Fruit fly (Drosophila melanogaster) whole organism, embryonic: ENCODE measurements around the gene Cyp318a1.

ENCODE experiments used
- ATbp ChIP-seq: fragments of 200-800 bp; sonication (Bioruptor generic); optimal IDR thresholded peaks from 2 replicates; lab custom pipeline; 2017; ENCODE audit warnings: missing biosample characterization, mild to moderate bottlenecking, missing genetic modification characterization, missing genetic modification reagents
- Abd-B ChIP-seq: fragments of 200-800 bp; sonication (Bioruptor generic); optimal IDR thresholded peaks from 2 replicates; lab custom pipeline; 2018; ENCODE audit warnings: missing biosample characterization, mild to moderate bottlenecking, missing genetic modification characterization, moderate library complexity
- B-H2 ChIP-seq: fragments of 200-800 bp; sonication (Bioruptor generic); optimal IDR thresholded peaks from 2 replicates; lab custom pipeline; 2018; ENCODE audit warnings: missing biosample characterization, mild to moderate bottlenecking, missing genetic modification characterization
- Blimp-1 ChIP-seq: fragments of 200-800 bp; sonication (Bioruptor generic); optimal IDR thresholded peaks from 3 replicates; lab custom pipeline; 2018; ENCODE audit warnings: missing biosample characterization, missing genetic modification characterization, mild to moderate bottlenecking, moderate library complexity, missing genetic modification reagents
- C15 ChIP-seq: fragments of 200-800 bp; sonication (Bioruptor generic); IDR thresholded peaks from 3 replicates; pipeline ENCODE4 v1.3.6; 2022; ENCODE audit warnings: missing biosample characterization, missing genetic modification characterization
- CG10267 ChIP-seq: fragments of 200-800 bp; sonication (Bioruptor generic); optimal IDR thresholded peaks from 2 replicates; lab custom pipeline; 2018; ENCODE audit warnings: missing biosample characterization, mild to moderate bottlenecking, missing genetic modification characterization, moderate library complexity
- CG10979 ChIP-seq: fragments of 200-800 bp; sonication (Bioruptor generic); optimal IDR thresholded peaks from 2 replicates; lab custom pipeline; 2018; ENCODE audit warnings: missing biosample characterization, mild to moderate bottlenecking, missing genetic modification characterization, moderate library complexity
- CG11504 ChIP-seq: fragments of 200-800 bp; sonication (Bioruptor generic); optimal IDR thresholded peaks from 3 replicates; lab custom pipeline; 2019; ENCODE audit warnings: missing biosample characterization, mild to moderate bottlenecking, missing genetic modification characterization, moderate library complexity
- CG12391 ChIP-seq: fragments of 200-800 bp; sonication (Bioruptor generic); optimal IDR thresholded peaks from 3 replicates; lab custom pipeline; 2018; ENCODE audit warnings: missing biosample characterization, mild to moderate bottlenecking, missing genetic modification characterization, moderate library complexity
- CG13424 ChIP-seq: fragments of 200-800 bp; sonication (Bioruptor generic); optimal IDR thresholded peaks from 2 replicates; lab custom pipeline; 2019; ENCODE audit warnings: missing biosample characterization, mild to moderate bottlenecking, missing genetic modification characterization, moderate library complexity
- CG15011 ChIP-seq: fragments of 200-800 bp; sonication (Bioruptor generic); optimal IDR thresholded peaks from 3 replicates; lab custom pipeline; 2018; ENCODE audit warnings: missing biosample characterization, mild to moderate bottlenecking, missing genetic modification characterization
- CG15269 ChIP-seq: fragments of 200-800 bp; sonication (Bioruptor generic); optimal IDR thresholded peaks from 2 replicates; lab custom pipeline; 2018; ENCODE audit warnings: missing biosample characterization, mild to moderate bottlenecking, missing genetic modification characterization, moderate library complexity
- CG17359 ChIP-seq: fragments of 200-800 bp; sonication (Bioruptor generic); optimal IDR thresholded peaks from 3 replicates; lab custom pipeline; 2018; ENCODE audit warnings: missing biosample characterization, mild to moderate bottlenecking, missing genetic modification characterization, moderate library complexity
- CG17361 ChIP-seq: fragments of 200-800 bp; sonication (Bioruptor generic); IDR thresholded peaks from 3 replicates; pipeline ENCODE4 v1.3.6; 2022; ENCODE audit warnings: missing biosample characterization, missing genetic modification characterization
- CG17385 ChIP-seq: fragments of 200-800 bp; sonication (Bioruptor generic); optimal IDR thresholded peaks from 3 replicates; lab custom pipeline; 2018; ENCODE audit warnings: missing biosample characterization, mild to moderate bottlenecking, missing genetic modification characterization
- CG17829 ChIP-seq: fragments of 200-800 bp; optimal IDR thresholded peaks from 2 replicates; lab custom pipeline; 2019; ENCODE audit warnings: missing biosample characterization, mild to moderate bottlenecking, missing genetic modification characterization, moderate library complexity
- CG1792 ChIP-seq: fragments of 200-800 bp; sonication (Bioruptor generic); optimal IDR thresholded peaks from 2 replicates; lab custom pipeline; 2016; ENCODE audit warnings: missing biosample characterization, missing genetic modification characterization
- CG18599 ChIP-seq: fragments of 200-800 bp; sonication (Bioruptor generic); optimal IDR thresholded peaks from 3 replicates; lab custom pipeline; 2017; ENCODE audit warnings: missing biosample characterization, missing genetic modification characterization, mild to moderate bottlenecking, moderate library complexity, missing genetic modification reagents
- CG2712 ChIP-seq: fragments of 200-800 bp; optimal IDR thresholded peaks from 3 replicates; lab custom pipeline; 2019; ENCODE audit warnings: missing biosample characterization, mild to moderate bottlenecking, missing genetic modification characterization, moderate library complexity
- CG31441 ChIP-seq: fragments of 200-800 bp; sonication (Bioruptor generic); IDR thresholded peaks from 2 replicates; pipeline ENCODE4 v1.3.6; 2022; ENCODE audit warnings: missing biosample characterization, missing genetic modification characterization
- CG4424 ChIP-seq: fragments of 200-800 bp; sonication (Bioruptor generic); optimal IDR thresholded peaks from 3 replicates; lab custom pipeline; 2016; ENCODE audit warnings: missing biosample characterization, missing genetic modification characterization
- CG4820 ChIP-seq: fragments of 200-800 bp; sonication (Bioruptor generic); optimal IDR thresholded peaks from 3 replicates; lab custom pipeline; 2016; ENCODE audit warnings: missing biosample characterization, missing genetic modification characterization
- CG8388 ChIP-seq: fragments of 200-800 bp; sonication (Bioruptor generic); optimal IDR thresholded peaks from 2 replicates; lab custom pipeline; 2019; ENCODE audit warnings: missing biosample characterization, mild to moderate bottlenecking, missing genetic modification characterization, moderate library complexity
- CG9215 ChIP-seq: fragments of 200-800 bp; sonication (Bioruptor generic); IDR thresholded peaks from 2 replicates; pipeline ENCODE4 v1.3.6; 2022; ENCODE audit warnings: missing biosample characterization, missing genetic modification characterization
- D19A ChIP-seq: fragments of 200-800 bp; optimal IDR thresholded peaks from 3 replicates; lab custom pipeline; 2019; ENCODE audit warnings: missing biosample characterization, mild to moderate bottlenecking, missing genetic modification characterization, moderate library complexity
- Dfd ChIP-seq, 2 experiments: fragments of >200 bp; optimal IDR thresholded peaks; 2 replicates each; lab custom pipeline; 2017; ENCODE audit warnings: missing biosample characterization in 2 of 2, missing genetic modification characterization in 2 of 2
- Fer1 ChIP-seq: fragments of 200-800 bp; sonication (Bioruptor generic); optimal IDR thresholded peaks from 2 replicates; lab custom pipeline; 2017; ENCODE audit warnings: missing biosample characterization, mild to moderate bottlenecking, missing genetic modification characterization
- HLH3B ChIP-seq: fragments of 200-800 bp; sonication (Bioruptor generic); IDR thresholded peaks from 2 replicates; pipeline ENCODE4 v1.3.6; 2022; ENCODE audit warnings: missing biosample characterization, missing genetic modification characterization
- Hr51 ChIP-seq, 2 experiments: fragments of 200-800 bp; sonication (Bioruptor generic); optimal IDR thresholded peaks; 2 replicates in 1 of 2; 3 replicates in 1 of 2; lab custom pipeline; 2016 to 2018; ENCODE audit warnings: missing biosample characterization in 2 of 2, missing genetic modification characterization in 2 of 2, mild to moderate bottlenecking in 1 of 2, moderate library complexity in 1 of 2
- Lhr ChIP-seq: fragments of 200-800 bp; sonication (Bioruptor generic); optimal IDR thresholded peaks from 3 replicates; lab custom pipeline; 2017; ENCODE audit warnings: mild to moderate bottlenecking, missing biosample characterization, missing genetic modification reagents, missing genetic modification characterization
- Oli ChIP-seq: fragments of 200-800 bp; sonication (Bioruptor generic); optimal IDR thresholded peaks from 2 replicates; lab custom pipeline; 2018; ENCODE audit warnings: missing biosample characterization, mild to moderate bottlenecking, missing genetic modification characterization, moderate library complexity
- Ptx1 ChIP-seq: fragments of 200-800 bp; sonication (Bioruptor generic); IDR thresholded peaks from 2 replicates; pipeline ENCODE4 v1.3.6; 2022; ENCODE audit warnings: missing biosample characterization, missing genetic modification characterization
- Xbp1 ChIP-seq: fragments of 200-800 bp; sonication (Bioruptor generic); optimal IDR thresholded peaks from 3 replicates; lab custom pipeline; 2016; ENCODE audit warnings: missing biosample characterization, mild to moderate bottlenecking, missing genetic modification characterization
- Xrp1 ChIP-seq: fragments of 200-800 bp; sonication (Bioruptor generic); IDR thresholded peaks from 2 replicates; pipeline ENCODE4 v1.3.6; 2022; ENCODE audit warnings: missing biosample characterization, missing genetic modification characterization
- ase ChIP-seq: fragments of 200-800 bp; sonication (Bioruptor generic); IDR thresholded peaks from 3 replicates; pipeline ENCODE4 v1.3.6; 2022; ENCODE audit warnings: missing biosample characterization, missing genetic modification characterization
- bsh ChIP-seq, 2 experiments: fragments of 200-800 bp; sonication (Bioruptor generic); optimal IDR thresholded peaks; 2 replicates each; lab custom pipeline; 2017 to 2018; ENCODE audit warnings: mild to moderate bottlenecking in 2 of 2, missing biosample characterization in 2 of 2, missing genetic modification characterization in 2 of 2, moderate library complexity in 1 of 2
- eve ChIP-seq, 2 experiments: fragments of >200 bp; optimal IDR thresholded peaks; 2 replicates each; lab custom pipeline; 2017; ENCODE audit warnings: missing biosample characterization in 2 of 2, missing genetic modification characterization in 2 of 2
- gem ChIP-seq: fragments of 200-800 bp; sonication (Bioruptor generic); optimal IDR thresholded peaks from 2 replicates; lab custom pipeline; 2019; ENCODE audit warnings: missing biosample characterization, mild to moderate bottlenecking, missing genetic modification characterization, moderate library complexity
- nmo ChIP-seq: fragments of 200-800 bp; sonication (Bioruptor generic); optimal IDR thresholded peaks from 2 replicates; lab custom pipeline; 2018; ENCODE audit warnings: missing biosample characterization, mild to moderate bottlenecking, missing genetic modification characterization, moderate library complexity
- phol ChIP-seq: fragments of 200-800 bp; sonication (Bioruptor generic); optimal IDR thresholded peaks from 3 replicates; lab custom pipeline; 2018; ENCODE audit warnings: missing biosample characterization, mild to moderate bottlenecking, missing genetic modification characterization, moderate library complexity
- pros ChIP-seq: fragments of 200-800 bp; sonication (Bioruptor generic); optimal IDR thresholded peaks from 3 replicates; lab custom pipeline; 2019; ENCODE audit warnings: missing biosample characterization, mild to moderate bottlenecking, missing genetic modification characterization, moderate library complexity
- repo ChIP-seq: fragments of 200-800 bp; sonication (Bioruptor generic); optimal IDR thresholded peaks from 2 replicates; lab custom pipeline; 2016; ENCODE audit warnings: missing biosample characterization, missing genetic modification characterization
- row ChIP-seq: fragments of 200-800 bp; sonication (Bioruptor generic); IDR thresholded peaks from 3 replicates; pipeline ENCODE4 v1.3.6; 2022; ENCODE audit warnings: missing biosample characterization, missing genetic modification characterization
- sisA ChIP-seq: fragments of 200-800 bp; sonication (Bioruptor generic); IDR thresholded peaks from 2 replicates; pipeline ENCODE4 v1.3.6; 2022; ENCODE audit warnings: missing biosample characterization, missing genetic modification characterization
- tap ChIP-seq: fragments of 200-800 bp; optimal IDR thresholded peaks from 3 replicates; lab custom pipeline; 2019; ENCODE audit warnings: missing biosample characterization, mild to moderate bottlenecking, missing genetic modification characterization, moderate library complexity
- tin ChIP-seq: fragments of 200-800 bp; sonication (Bioruptor generic); optimal IDR thresholded peaks from 3 replicates; lab custom pipeline; 2016; ENCODE audit warnings: missing biosample characterization, missing genetic modification characterization
- tll ChIP-seq, 2 experiments: fragments of 200-800 bp in 1 of 2; fragments of >200 bp in 1 of 2; sonication (Bioruptor generic) in 1 of 2; optimal IDR thresholded peaks; 2 replicates each; lab custom pipeline; 2017 to 2019; ENCODE audit warnings: missing biosample characterization in 2 of 2, missing genetic modification characterization in 2 of 2, mild to moderate bottlenecking in 1 of 2, moderate library complexity in 1 of 2

The Cyp318a1 gene

DNA sequence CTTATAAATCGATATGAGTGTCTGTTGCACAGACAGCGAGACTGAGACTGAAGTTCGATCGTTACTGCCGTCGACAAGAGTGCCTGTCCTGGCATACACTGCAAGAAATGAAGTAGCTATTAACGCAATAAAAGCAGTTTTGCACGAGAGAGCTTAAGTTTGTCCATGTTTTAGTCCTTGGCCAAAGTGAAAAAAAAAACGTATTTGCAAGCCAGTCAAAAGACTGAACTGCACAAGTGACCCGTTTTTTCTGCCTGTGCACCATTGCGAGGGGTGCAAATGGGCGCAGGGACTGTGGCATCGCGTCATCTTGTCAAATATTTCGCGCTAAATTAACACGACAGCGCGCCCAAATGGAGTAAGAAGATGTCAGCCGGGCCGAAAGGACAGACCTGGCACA is 43.1 kb downstream of the Cyp318a1 start (continued):
- peak; percentile 38 for TF ChIP-seq phol (tag; lab: Kevin White, UChicago)
- peak; percentile 23 for TF ChIP-seq Xbp1 (GFP tag; lab: Kevin White, UChicago)
- no peak for TF ChIP-seq repo (GFP tag; lab: Kevin White, UChicago)
- TF ChIP-seq CG4820 (GFP tag; lab: Kevin White, UChicago), result peak; percentile 3
- peak; percentile 6 for TF ChIP-seq tin (GFP tag; lab: Kevin White, UChicago)

DNA sequence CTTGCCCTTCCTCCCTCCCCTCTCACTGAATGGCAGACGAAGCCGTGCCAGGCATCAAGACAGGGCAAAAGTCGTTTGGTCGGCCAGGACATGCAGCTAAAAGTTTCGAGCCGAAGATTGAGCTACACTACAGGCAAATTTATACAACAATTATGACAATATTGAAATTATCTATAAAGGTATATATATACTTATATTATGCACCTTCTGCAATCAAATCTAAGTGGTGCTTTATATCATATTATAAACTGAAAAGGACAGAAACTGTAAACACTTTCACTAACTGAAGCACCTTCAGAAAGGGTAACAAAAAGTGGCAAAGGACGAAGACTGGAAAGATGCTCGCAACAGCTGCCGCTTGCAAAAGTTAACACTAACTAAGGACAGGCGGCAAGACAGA is 43.8 kb downstream of the Cyp318a1 start:
- peak; percentile 27 for TF ChIP-seq pros (GFP tag; lab: Kevin White, UChicago)
- 0 out of 2 replicates have a peak, but pooled peaks have one; percentile 23 for TF ChIP-seq HLH3B (GFP tag; lab: Robert Waterston, UW)
- peak in 1 of 2 experiments; percentile 51 for TF ChIP-seq bsh (GFP tag; optimal IDR thresholded peaks at IDR 0.05; lab: Kevin White, UChicago)
- TF ChIP-seq CG9215, result no peak
- TF ChIP-seq ase (GFP tag; lab: Robert Waterston, UW), result no peak
- peak; percentile 1 for TF ChIP-seq nmo (GFP tag; lab: Kevin White, UChicago)
- no peak for TF ChIP-seq Oli (tag; lab: Kevin White, UChicago)
- TF ChIP-seq ATbp (GFP tag; lab: Kevin White, UChicago), result peak; percentile 43
- peak; percentile 55 for TF ChIP-seq gem (tag; lab: Kevin White, UChicago)
- peak; percentile 45 for TF ChIP-seq Blimp-1 (GFP tag; lab: Kevin White, UChicago)
- TF ChIP-seq C15 (GFP tag; lab: Robert Waterston, UW), result no peak
- TF ChIP-seq CG31441, result peak; percentile 33; the same call in 1 of the 2 replicates
- peak; percentile 43 for TF ChIP-seq CG10979
- peak; percentile 98 for TF ChIP-seq D19A
- TF ChIP-seq Abd-B (GFP tag; lab: Kevin White, UChicago), result peak; percentile 8
- TF ChIP-seq CG17829 (tag; lab: Kevin White, UChicago), result peak; percentile 14
- no peak for TF ChIP-seq Lhr (GFP tag; lab: Kevin White, UChicago)
- peak; percentile 54 for TF ChIP-seq CG11504 (tag; lab: Kevin White, UChicago)
- TF ChIP-seq Hr51 (GFP tag; optimal IDR thresholded peaks at IDR 0.05; lab: Kevin White, UChicago), result peak in 1 of 2 experiments; percentile 55
- peak; percentile 38 for TF ChIP-seq CG17359 (tag; lab: Kevin White, UChicago)
- peak; percentile 14 for TF ChIP-seq CG10267 (tag; lab: Kevin White, UChicago)
- peak; percentile 22 for TF ChIP-seq CG8388 (GFP tag; lab: Kevin White, UChicago)
- peak; percentile 6 for TF ChIP-seq CG4424 (GFP tag; lab: Kevin White, UChicago)
- no peak for TF ChIP-seq CG15011 (GFP tag; lab: Kevin White, UChicago)
- no peak for TF ChIP-seq CG1792 (GFP tag; lab: Kevin White, UChicago)
- TF ChIP-seq CG12391, result peak; percentile 18
- 0 out of 2 replicates have a peak, but pooled peaks have one; percentile 22 for TF ChIP-seq Ptx1 (GFP tag; lab: Robert Waterston, UW)
- TF ChIP-seq CG17385 (GFP tag; lab: Kevin White, UChicago), result peak; percentile 20
- TF ChIP-seq CG2712 (tag; lab: Kevin White, UChicago), result peak; percentile 50
- peak; percentile 37 for TF ChIP-seq CG18599 (GFP tag; lab: Kevin White, UChicago)
- no peak for TF ChIP-seq Dfd (GFP tag; optimal IDR thresholded peaks at IDR 0.05; lab: Kevin White, UChicago)
- 0 out of 2 replicates have a peak, but pooled peaks have one; percentile 5 for TF ChIP-seq sisA (GFP tag; lab: Robert Waterston, UW)
- no peak for TF ChIP-seq B-H2 (GFP tag; lab: Kevin White, UChicago)
- TF ChIP-seq row (GFP tag; lab: Robert Waterston, UW), result peak; percentile 57
- TF ChIP-seq CG13424 (tag; lab: Kevin White, UChicago), result peak; percentile 41
- peak; percentile 43; the same call in 1 of the 2 replicates for TF ChIP-seq Xrp1 (GFP tag; lab: Robert Waterston, UW)
- TF ChIP-seq tll (GFP tag; optimal IDR thresholded peaks at IDR 0.05; lab: Kevin White, UChicago), result no peak
- peak; percentile 10 for TF ChIP-seq tap (tag; lab: Kevin White, UChicago)
- 0 out of 3 replicates have a peak, but pooled peaks have one; percentile 26 for TF ChIP-seq CG17361
- peak; percentile 23 for TF ChIP-seq Fer1 (GFP tag; lab: Kevin White, UChicago)
- peak in 1 of 2 experiments; percentile 28 for TF ChIP-seq eve (GFP tag; optimal IDR thresholded peaks at IDR 0.05; lab: Kevin White, UChicago)
- TF ChIP-seq CG15269 (tag; lab: Kevin White, UChicago), result peak; percentile 4
